Worm (Caenorhabditis elegans) whole organism, midembryonic: ENCODE results near the gene ugtp-1.
A peak's percentile ranks its signal among the peaks of the same experiment; 100 is the strongest.

Experiments used
- T22C8.4 ChIP-seq: fragments of 200-800 bp; sonication (Bioruptor generic); IDR thresholded peaks from 2 replicates; pipeline ENCODE4 v1.3.6; 2022; ENCODE audit warnings: missing genetic modification characterization, missing compliant biosample characterization
- cog-1 ChIP-seq: sonication (generic microtip); optimal IDR thresholded peaks from 2 replicates; lab custom pipeline; 2016; ENCODE audit warnings: missing genetic modification characterization, missing compliant biosample characterization
- flt-1 ChIP-seq: fragments of 200-800 bp; sonication (Bioruptor generic); IDR thresholded peaks from 2 replicates; pipeline ENCODE4 v1.3.6; 2022; ENCODE audit warnings: missing genetic modification characterization, missing compliant biosample characterization
- klf-2 ChIP-seq: fragments of 200-800 bp; sonication (Bioruptor generic); conservative IDR thresholded peaks from 2 replicates; pipeline ENCODE4 v1.3.6; 2022; ENCODE audit warnings: missing genetic modification reagents, missing genetic modification characterization, missing compliant biosample characterization
- med-1 ChIP-seq: sonication (generic microtip); optimal IDR thresholded peaks from 2 replicates; lab custom pipeline; 2017; ENCODE audit warnings: missing genetic modification characterization, mild to moderate bottlenecking, missing compliant biosample characterization, antibody characterized with exemption, missing genetic modification reagents; ENCODE audit not compliant: insufficient read depth
- ref-1 ChIP-seq: fragments of 200-800 bp; sonication (Bioruptor generic); conservative IDR thresholded peaks from 2 replicates; pipeline ENCODE4 v1.3.6; 2022; ENCODE audit warnings: missing genetic modification reagents, missing genetic modification characterization, missing compliant biosample characterization
- tab-1 ChIP-seq: fragments of 200-800 bp; sonication (Bioruptor generic); IDR thresholded peaks from 2 replicates; pipeline ENCODE4 v1.3.6; 2022; ENCODE audit warnings: missing genetic modification characterization, missing compliant biosample characterization
- ztf-23 ChIP-seq: fragments of 200-800 bp; sonication (Bioruptor generic); IDR thresholded peaks from 2 replicates; pipeline ENCODE4 v1.3.6; 2022; ENCODE audit warnings: missing genetic modification reagents, missing genetic modification characterization, missing compliant biosample characterization
- ztf-29 ChIP-seq: fragments of 200-800 bp; sonication (Bioruptor generic); IDR thresholded peaks from 2 replicates; pipeline ENCODE4 v1.3.6; 2022; ENCODE audit warnings: missing genetic modification reagents, missing genetic modification characterization, missing compliant biosample characterization

Gene ugtp-1

DNA sequence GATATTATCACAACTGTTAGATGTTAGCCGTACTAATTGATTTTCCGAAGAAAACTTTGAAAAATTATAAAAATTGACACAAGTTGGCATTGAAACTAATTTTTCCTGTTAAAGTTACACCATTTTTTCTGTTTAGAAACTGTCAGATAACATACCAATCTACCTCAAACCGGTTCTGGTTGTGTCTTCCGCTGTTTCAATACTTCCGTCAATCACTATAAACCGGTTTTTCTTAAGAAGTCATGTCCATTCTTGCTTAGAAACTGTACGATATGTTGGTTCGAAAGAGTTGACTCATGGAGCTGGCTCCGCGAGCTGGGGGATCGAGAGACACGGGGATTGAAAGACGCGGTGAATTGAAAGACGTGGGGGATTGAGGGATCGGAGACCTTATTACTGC lies 19.7 kb upstream of the ugtp-1 start:
- TF ChIP-seq ref-1 (GFP tag; lab: Robert Waterston, UW) (no peak), flt-1 (GFP tag; lab: Robert Waterston, UW) (no peak), cog-1 (tag; lab: Kevin White, UChicago) (no peak), T22C8.4 (GFP tag; lab: Robert Waterston, UW) (no peak), ztf-29 (GFP tag; lab: Robert Waterston, UW) (no peak), med-1 (no peak), klf-2 (GFP tag; lab: Robert Waterston, UW) (no peak), ztf-23 (GFP tag; lab: Robert Waterston, UW) (no peak), tab-1 (GFP tag; lab: Robert Waterston, UW) (no peak)

DNA sequence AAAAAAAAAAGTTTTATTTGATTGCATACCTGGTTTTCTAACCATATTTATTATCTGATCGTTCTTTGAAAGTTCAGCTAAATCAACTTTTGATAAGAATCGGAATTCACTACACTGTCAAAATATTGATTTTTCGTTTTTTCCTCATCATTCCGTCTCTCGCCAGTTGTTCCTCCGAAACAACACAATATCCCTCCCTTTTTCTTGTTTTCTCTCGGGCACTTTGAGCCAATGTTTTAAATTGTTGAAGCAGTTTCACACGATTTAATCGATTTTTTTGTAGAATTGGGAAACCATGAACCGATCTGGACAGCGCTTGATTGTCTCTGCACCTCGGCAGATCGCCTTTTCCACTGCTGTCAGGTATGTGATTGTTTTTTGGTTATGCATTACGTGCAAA lies 18.7 kb upstream of the ugtp-1 start, which contains the start of gene K02D10.1:
K02D10.1 (plus strand) TSS at position 284 of the 400 bp plus-strand sequence.
- peak; percentile 50; the same call in 1 of the 2 replicates for TF ChIP-seq T22C8.4 (GFP tag; lab: Robert Waterston, UW)
- TF ChIP-seq flt-1 (GFP tag; lab: Robert Waterston, UW): no peak

DNA sequence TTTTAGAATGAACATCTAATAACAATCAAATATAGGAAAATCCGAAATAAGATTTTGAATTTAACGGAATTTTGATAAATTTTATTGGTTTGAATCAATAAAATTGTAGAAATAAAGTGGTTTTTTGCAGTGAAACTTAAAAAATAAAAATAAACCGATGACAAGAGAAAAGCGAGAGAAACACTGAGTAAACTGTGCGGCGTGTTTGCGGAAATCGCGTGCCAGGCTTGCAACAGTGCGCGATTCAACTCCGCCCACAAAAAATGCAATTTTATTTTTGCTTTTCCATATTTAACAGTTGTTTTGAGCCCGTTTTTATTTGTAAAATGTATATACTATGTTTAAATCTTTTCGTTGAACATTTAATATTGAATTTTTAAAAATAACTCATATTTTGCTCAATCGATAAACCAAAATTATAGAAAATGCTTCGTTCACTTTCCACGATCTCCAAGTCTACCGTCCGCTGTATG lies 17.4 kb upstream of the ugtp-1 start, which contains the start of gene mtss-1:
mtss-1 (plus strand) TSS at position 423 of the 473 bp plus-strand sequence.
- peak; percentile 94 for TF ChIP-seq med-1
- TF ChIP-seq cog-1 (tag; lab: Kevin White, UChicago): peak; percentile 71
- TF ChIP-seq ztf-29 (GFP tag; lab: Robert Waterston, UW): peak; percentile 75
- TF ChIP-seq ref-1 (GFP tag; lab: Robert Waterston, UW): no peak
- peak; percentile 87 for TF ChIP-seq tab-1 (GFP tag; lab: Robert Waterston, UW)
- peak; percentile 90 for TF ChIP-seq flt-1 (GFP tag; lab: Robert Waterston, UW)
- TF ChIP-seq klf-2 (GFP tag; lab: Robert Waterston, UW): peak; percentile 76
- TF ChIP-seq ztf-23 (GFP tag; lab: Robert Waterston, UW): peak; percentile 88
- peak; percentile 71 for TF ChIP-seq T22C8.4 (GFP tag; lab: Robert Waterston, UW)

DNA sequence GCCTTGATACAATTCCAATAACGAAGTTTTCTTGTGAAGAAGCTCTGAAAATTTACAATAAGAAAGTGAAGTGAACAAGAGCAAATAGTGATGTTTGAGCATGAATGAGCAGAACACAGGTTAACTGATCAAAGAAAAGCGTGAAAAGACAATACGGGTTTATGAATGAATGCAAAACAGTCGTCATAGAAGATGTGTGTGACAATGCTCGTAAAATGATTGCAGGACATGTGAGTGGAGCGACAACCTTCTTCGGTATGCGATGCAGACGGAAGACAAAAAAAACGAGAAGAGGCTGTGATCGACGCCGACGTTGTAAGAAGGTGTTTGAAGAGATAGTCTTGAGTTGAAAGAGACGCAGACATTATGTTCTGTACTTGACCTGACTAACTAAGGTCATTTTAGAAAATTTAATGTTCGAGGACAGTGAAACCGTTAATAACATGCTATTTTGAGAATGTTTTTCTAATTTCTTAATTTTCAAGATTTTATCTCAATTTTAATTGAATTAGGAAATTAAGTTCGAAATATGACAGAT lies 16.9 kb upstream of the ugtp-1 start, which contains the start of gene mig-22:
mig-22 (minus strand) TSS at position 51 of the 538 bp plus-strand sequence.
- TF ChIP-seq med-1 (no peak), ref-1 (GFP tag; lab: Robert Waterston, UW) (no peak), ztf-23 (GFP tag; lab: Robert Waterston, UW) (no peak), klf-2 (GFP tag; lab: Robert Waterston, UW) (no peak), ztf-29 (GFP tag; lab: Robert Waterston, UW) (no peak), flt-1 (GFP tag; lab: Robert Waterston, UW) (no peak), cog-1 (tag; lab: Kevin White, UChicago) (no peak), T22C8.4 (GFP tag; lab: Robert Waterston, UW) (no peak), tab-1 (GFP tag; lab: Robert Waterston, UW) (no peak)

DNA sequence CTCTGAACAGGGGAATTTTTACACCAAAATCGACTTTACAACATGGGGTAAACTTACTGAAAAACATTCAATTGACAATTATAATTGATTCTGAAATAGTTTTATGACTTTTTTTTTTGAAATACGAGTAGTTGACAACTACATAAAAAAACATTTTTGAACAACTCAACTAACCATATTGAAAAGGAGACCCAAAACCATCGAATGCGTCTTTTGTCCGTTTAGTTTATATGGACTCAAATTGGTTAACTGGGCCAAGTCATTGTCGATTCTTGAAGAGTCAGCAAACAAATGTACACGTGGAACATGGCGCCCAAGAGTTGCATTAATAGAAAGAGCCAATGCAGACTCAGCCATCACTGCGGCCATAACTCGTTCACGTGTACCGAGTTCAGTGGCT lies 16.0 kb upstream of the ugtp-1 start:
- TF ChIP-seq T22C8.4 (GFP tag; lab: Robert Waterston, UW) (no peak), ztf-23 (GFP tag; lab: Robert Waterston, UW) (no peak), ztf-29 (GFP tag; lab: Robert Waterston, UW) (no peak), klf-2 (GFP tag; lab: Robert Waterston, UW) (no peak), cog-1 (tag; lab: Kevin White, UChicago) (no peak), ref-1 (GFP tag; lab: Robert Waterston, UW) (no peak), flt-1 (GFP tag; lab: Robert Waterston, UW) (no peak), tab-1 (GFP tag; lab: Robert Waterston, UW) (no peak), med-1 (no peak)

DNA sequence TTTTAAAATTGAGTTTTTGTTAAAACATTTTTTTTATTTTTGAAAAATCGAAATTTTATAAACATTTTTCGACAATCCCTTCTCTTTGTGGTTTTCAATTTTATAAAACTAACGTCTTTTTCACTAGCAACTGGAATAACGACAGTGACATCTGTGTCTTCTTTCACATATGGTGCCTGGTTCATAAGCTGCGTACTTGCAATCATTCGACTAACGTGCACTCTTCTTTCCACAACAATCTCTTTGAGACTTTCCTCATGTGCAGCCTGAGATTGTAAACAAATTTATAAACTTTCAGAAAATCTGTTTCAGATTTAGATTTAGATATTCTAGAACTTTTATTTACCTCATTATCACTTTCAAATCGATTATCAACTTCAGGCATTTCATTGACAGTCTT lies 14.5 kb upstream of the ugtp-1 start:
- TF ChIP-seq T22C8.4 (GFP tag; lab: Robert Waterston, UW): no peak
- TF ChIP-seq flt-1 (GFP tag; lab: Robert Waterston, UW): no peak
- TF ChIP-seq tab-1 (GFP tag; lab: Robert Waterston, UW): no peak
- TF ChIP-seq med-1: no peak
- TF ChIP-seq klf-2 (GFP tag; lab: Robert Waterston, UW): no peak
- TF ChIP-seq cog-1 (tag; lab: Kevin White, UChicago): no peak

DNA sequence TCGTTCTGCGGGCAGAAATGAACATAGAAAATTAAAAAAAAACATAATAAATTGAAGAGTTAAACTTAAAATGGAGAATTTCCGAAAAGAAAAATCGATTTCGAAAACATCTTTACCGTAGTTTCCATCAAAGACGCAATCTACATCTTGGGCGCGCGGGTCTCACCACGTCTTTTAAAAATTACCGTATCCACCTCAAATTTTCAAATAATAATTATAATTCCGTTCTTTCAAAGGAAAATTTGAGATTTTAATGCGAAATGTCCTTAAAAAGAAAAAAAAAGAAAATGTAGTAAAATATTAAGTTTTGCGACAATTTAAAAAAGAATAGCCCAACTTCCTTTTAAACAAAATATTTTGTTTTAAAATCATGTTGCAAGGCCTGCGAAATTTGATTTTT lies 12.6 kb upstream of the ugtp-1 start:
- no peak for TF ChIP-seq flt-1 (GFP tag; lab: Robert Waterston, UW)
- no peak for TF ChIP-seq ref-1 (GFP tag; lab: Robert Waterston, UW)
- TF ChIP-seq cog-1 (tag; lab: Kevin White, UChicago): no peak
- no peak for TF ChIP-seq tab-1 (GFP tag; lab: Robert Waterston, UW)
- TF ChIP-seq ztf-29 (GFP tag; lab: Robert Waterston, UW): no peak
- TF ChIP-seq T22C8.4 (GFP tag; lab: Robert Waterston, UW): no peak
- TF ChIP-seq ztf-23 (GFP tag; lab: Robert Waterston, UW): no peak
- no peak for TF ChIP-seq klf-2 (GFP tag; lab: Robert Waterston, UW)
- TF ChIP-seq med-1: no peak

DNA sequence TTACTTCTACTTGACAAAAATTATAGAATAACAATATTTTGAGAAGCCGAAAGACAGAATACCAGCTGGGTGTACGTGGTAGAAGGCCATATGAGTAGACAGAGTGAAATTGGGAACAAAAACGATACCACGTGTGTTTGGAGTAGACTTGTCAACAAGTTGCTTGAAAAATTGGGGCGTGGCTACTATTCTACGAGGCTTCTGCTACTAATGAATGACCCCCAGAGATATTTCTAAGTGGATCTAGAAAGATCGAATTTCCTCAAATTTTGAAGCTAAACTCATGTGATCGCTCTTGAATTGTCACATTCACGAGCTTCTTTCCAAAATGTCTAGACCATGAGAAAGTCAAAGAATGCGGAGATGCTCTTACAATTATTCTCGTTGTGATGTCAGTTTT lies 11.5 kb upstream of the ugtp-1 start:
- TF ChIP-seq T22C8.4 (GFP tag; lab: Robert Waterston, UW) (no peak), ref-1 (GFP tag; lab: Robert Waterston, UW) (no peak), ztf-29 (GFP tag; lab: Robert Waterston, UW) (no peak), cog-1 (tag; lab: Kevin White, UChicago) (no peak), med-1 (no peak), ztf-23 (GFP tag; lab: Robert Waterston, UW) (no peak), klf-2 (GFP tag; lab: Robert Waterston, UW) (no peak), flt-1 (GFP tag; lab: Robert Waterston, UW) (no peak), tab-1 (GFP tag; lab: Robert Waterston, UW) (no peak)

DNA sequence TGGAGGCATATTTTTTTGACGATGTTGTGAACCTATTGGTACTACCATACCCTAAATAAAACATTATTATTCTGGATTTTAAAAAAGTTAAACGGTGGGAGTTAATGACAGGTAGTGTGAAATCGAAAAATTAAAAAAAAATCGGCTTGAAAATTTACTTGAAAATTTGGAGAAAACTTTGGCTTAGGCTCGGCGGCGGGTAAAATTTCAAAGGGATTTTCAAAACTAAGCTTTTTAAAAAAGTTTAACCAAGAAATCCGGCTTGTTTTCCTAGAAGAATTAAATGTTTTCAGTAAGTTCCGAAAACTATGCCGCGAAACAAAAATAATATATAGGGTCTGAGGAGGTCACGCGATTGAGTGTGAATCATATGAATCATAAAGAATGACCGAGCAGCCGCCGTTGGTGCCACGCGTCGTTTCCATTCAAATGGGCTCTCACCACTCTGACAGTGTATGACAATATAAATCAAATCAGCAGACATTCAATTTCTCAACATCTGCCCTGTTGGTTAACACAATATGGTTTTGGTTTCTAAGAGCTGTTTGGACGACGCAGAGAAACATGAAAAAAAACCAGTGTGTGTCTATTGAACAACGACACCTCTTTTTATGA lies 10.6 kb upstream of the ugtp-1 start, which contains the start of gene aak-1:
aak-1 (minus strand) TSS at position 51 of the 615 bp plus-strand sequence.
- TF ChIP-seq ztf-23 (GFP tag; lab: Robert Waterston, UW) (no peak), cog-1 (tag; lab: Kevin White, UChicago) (no peak), flt-1 (GFP tag; lab: Robert Waterston, UW) (no peak), klf-2 (GFP tag; lab: Robert Waterston, UW) (no peak), med-1 (no peak), T22C8.4 (GFP tag; lab: Robert Waterston, UW) (no peak), tab-1 (GFP tag; lab: Robert Waterston, UW) (no peak), ref-1 (GFP tag; lab: Robert Waterston, UW) (no peak), ztf-29 (GFP tag; lab: Robert Waterston, UW) (no peak)
